Fruit fly (Drosophila melanogaster) whole organism, embryonic: Measurements from ENCODE around the gene Nin.

Experiments used
- Atf-2 ChIP-seq: fragments of 200-800 bp; sonication (Bioruptor generic); optimal IDR thresholded peaks from 2 replicates; lab custom pipeline; 2016; ENCODE audit warnings: missing biosample characterization, missing genetic modification characterization
- CG1024 ChIP-seq: fragments of 200-800 bp; sonication (Bioruptor generic); IDR thresholded peaks from 2 replicates; pipeline ENCODE4 v1.3.6; 2022; ENCODE audit warnings: missing biosample characterization, missing genetic modification characterization
- CG10959 ChIP-seq: fragments of 200-800 bp; sonication (Bioruptor generic); IDR thresholded peaks from 2 replicates; pipeline ENCODE4 v1.3.6; 2022; ENCODE audit warnings: missing biosample characterization, missing genetic modification characterization
- CG10979 ChIP-seq: fragments of 200-800 bp; sonication (Bioruptor generic); optimal IDR thresholded peaks from 2 replicates; lab custom pipeline; 2018; ENCODE audit warnings: missing biosample characterization, mild to moderate bottlenecking, missing genetic modification characterization, moderate library complexity
- CG11247 ChIP-seq: fragments of 200-800 bp; sonication (Bioruptor generic); IDR thresholded peaks from 2 replicates; pipeline ENCODE4 v1.3.6; 2022; ENCODE audit warnings: missing biosample characterization, missing genetic modification characterization
- CG12104 ChIP-seq: fragments of 200-800 bp; sonication (Bioruptor generic); optimal IDR thresholded peaks from 3 replicates; lab custom pipeline; 2016; ENCODE audit warnings: missing biosample characterization, missing genetic modification characterization
- CG12391 ChIP-seq: fragments of 200-800 bp; sonication (Bioruptor generic); optimal IDR thresholded peaks from 3 replicates; lab custom pipeline; 2018; ENCODE audit warnings: missing biosample characterization, mild to moderate bottlenecking, missing genetic modification characterization, moderate library complexity
- CG15479 ChIP-seq: fragments of 200-800 bp; sonication (Bioruptor generic); optimal IDR thresholded peaks from 3 replicates; lab custom pipeline; 2019; ENCODE audit warnings: missing biosample characterization, mild to moderate bottlenecking, missing genetic modification characterization, moderate library complexity
- CG17361 ChIP-seq: fragments of 200-800 bp; sonication (Bioruptor generic); IDR thresholded peaks from 3 replicates; pipeline ENCODE4 v1.3.6; 2022; ENCODE audit warnings: missing biosample characterization, missing genetic modification characterization
- CG2889 ChIP-seq: fragments of 200-800 bp; sonication (Bioruptor generic); IDR thresholded peaks from 3 replicates; pipeline ENCODE4 v1.3.6; 2022; ENCODE audit warnings: missing biosample characterization, missing genetic modification characterization
- CG30020 ChIP-seq: fragments of 200-800 bp; optimal IDR thresholded peaks from 2 replicates; lab custom pipeline; 2019; ENCODE audit warnings: missing biosample characterization, mild to moderate bottlenecking, missing genetic modification characterization, moderate library complexity
- CG3281 ChIP-seq: fragments of 200-800 bp; sonication (Bioruptor generic); optimal IDR thresholded peaks from 3 replicates; lab custom pipeline; 2017; ENCODE audit warnings: missing biosample characterization, mild to moderate bottlenecking, missing genetic modification characterization
- CG7839 ChIP-seq: fragments of 200-800 bp; sonication (Bioruptor generic); optimal IDR thresholded peaks from 3 replicates; lab custom pipeline; 2018; ENCODE audit warnings: missing biosample characterization, mild to moderate bottlenecking, missing genetic modification characterization, moderate library complexity
- CG7963 ChIP-seq: fragments of 200-800 bp; sonication (Bioruptor generic); IDR thresholded peaks from 3 replicates; pipeline ENCODE4 v1.3.6; 2022; ENCODE audit warnings: missing biosample characterization, missing genetic modification characterization; ENCODE audit not compliant: partially characterized antibody
- CG8281 ChIP-seq: fragments of 200-800 bp; sonication (Bioruptor generic); optimal IDR thresholded peaks from 2 replicates; lab custom pipeline; 2018; ENCODE audit warnings: missing biosample characterization, mild to moderate bottlenecking, missing genetic modification characterization, moderate library complexity
- CG8765 ChIP-seq: fragments of 200-800 bp; sonication (Bioruptor generic); IDR thresholded peaks from 2 replicates; pipeline ENCODE4 v1.3.6; 2022; ENCODE audit warnings: missing biosample characterization, missing genetic modification characterization
- CG9932 ChIP-seq: fragments of 200-800 bp; sonication (Bioruptor generic); IDR thresholded peaks from 2 replicates; pipeline ENCODE4 v1.3.6; 2022; ENCODE audit warnings: missing biosample characterization, missing genetic modification characterization
- CTCF ChIP-seq: fragments of 200-800 bp; sonication (Bioruptor generic); optimal IDR thresholded peaks from 2 replicates; lab custom pipeline; 2017; ENCODE audit warnings: missing biosample characterization, mild to moderate bottlenecking, missing genetic modification characterization, moderate library complexity
- Dad ChIP-seq: fragments of 200-800 bp; sonication (Bioruptor generic); optimal IDR thresholded peaks from 3 replicates; lab custom pipeline; 2016; ENCODE audit warnings: missing biosample characterization, missing genetic modification characterization
- HHEX ChIP-seq: fragments of 200-800 bp; sonication (Bioruptor generic); optimal IDR thresholded peaks from 3 replicates; lab custom pipeline; 2017; ENCODE audit warnings: missing biosample characterization, mild to moderate bottlenecking, missing genetic modification characterization, missing genetic modification reagents
- Hey ChIP-seq: fragments of 200-800 bp; sonication (Bioruptor generic); optimal IDR thresholded peaks from 3 replicates; lab custom pipeline; 2018; ENCODE audit warnings: missing biosample characterization, mild to moderate bottlenecking, missing genetic modification characterization
- Hmx ChIP-seq: fragments of 200-800 bp; sonication (Bioruptor generic); optimal IDR thresholded peaks from 2 replicates; lab custom pipeline; 2016; ENCODE audit warnings: missing biosample characterization, missing genetic modification characterization
- Lpt ChIP-seq: fragments of >200 bp; optimal IDR thresholded peaks from 2 replicates; lab custom pipeline; 2018; ENCODE audit warnings: missing biosample characterization, missing genetic modification characterization
- NC2α ChIP-seq: fragments of 200-800 bp; sonication (Bioruptor generic); optimal IDR thresholded peaks from 2 replicates; lab custom pipeline; 2016; ENCODE audit warnings: missing biosample characterization, missing genetic modification characterization
- NfI ChIP-seq: fragments of 200-800 bp; sonication (Bioruptor generic); optimal IDR thresholded peaks from 3 replicates; lab custom pipeline; 2018; ENCODE audit warnings: missing biosample characterization, mild to moderate bottlenecking, missing genetic modification characterization, moderate library complexity
- Ptx1 ChIP-seq: fragments of 200-800 bp; sonication (Bioruptor generic); IDR thresholded peaks from 2 replicates; pipeline ENCODE4 v1.3.6; 2022; ENCODE audit warnings: missing biosample characterization, missing genetic modification characterization
- Scr ChIP-seq: fragments of 200-800 bp; sonication (Bioruptor generic); IDR thresholded peaks from 2 replicates; pipeline ENCODE4 v1.3.6; 2022; ENCODE audit warnings: missing biosample characterization, missing genetic modification characterization; ENCODE audit not compliant: partially characterized antibody
- Xrp1 ChIP-seq: fragments of 200-800 bp; sonication (Bioruptor generic); IDR thresholded peaks from 2 replicates; pipeline ENCODE4 v1.3.6; 2022; ENCODE audit warnings: missing biosample characterization, missing genetic modification characterization
- al ChIP-seq: fragments of 200-800 bp; sonication (Bioruptor generic); IDR thresholded peaks from 2 replicates; pipeline ENCODE4 v1.3.6; 2022; ENCODE audit warnings: missing biosample characterization, missing genetic modification characterization
- az2 ChIP-seq: fragments of 200-800 bp; sonication (Bioruptor generic); optimal IDR thresholded peaks from 3 replicates; lab custom pipeline; 2016; ENCODE audit warnings: missing biosample characterization, missing genetic modification characterization
- btn ChIP-seq: fragments of 200-800 bp; sonication (Bioruptor generic); optimal IDR thresholded peaks from 2 replicates; lab custom pipeline; 2016; ENCODE audit warnings: missing biosample characterization, missing genetic modification characterization
- cas ChIP-seq: fragments of 200-800 bp; sonication (Bioruptor generic); IDR thresholded peaks from 2 replicates; pipeline ENCODE4 v1.3.6; 2022; ENCODE audit warnings: missing biosample characterization, missing genetic modification characterization
- croc ChIP-seq: fragments of 200-800 bp; sonication (Bioruptor generic); conservative IDR thresholded peaks from 3 replicates; pipeline ENCODE4 v1.3.6; 2022; ENCODE audit warnings: missing biosample characterization, missing genetic modification characterization
- crp ChIP-seq, 2 experiments: fragments of 200-800 bp; sonication (Bioruptor generic); optimal IDR thresholded peaks; 2 replicates in 1 of 2; 3 replicates in 1 of 2; lab custom pipeline; 2017; ENCODE audit warnings: missing biosample characterization in 2 of 2, missing genetic modification characterization in 2 of 2, mild to moderate bottlenecking in 1 of 2, moderate library complexity in 1 of 2
- dmrt11E ChIP-seq: fragments of 200-800 bp; sonication (Bioruptor generic); optimal IDR thresholded peaks from 3 replicates; lab custom pipeline; 2018; ENCODE audit warnings: missing biosample characterization, mild to moderate bottlenecking, missing genetic modification characterization, moderate library complexity
- dmrt99B ChIP-seq: fragments of 200-800 bp; sonication (Bioruptor generic); optimal IDR thresholded peaks from 2 replicates; lab custom pipeline; 2018; ENCODE audit warnings: missing biosample characterization, mild to moderate bottlenecking, missing genetic modification characterization, moderate library complexity
- emc ChIP-seq: fragments of 200-800 bp; sonication (Bioruptor generic); optimal IDR thresholded peaks from 2 replicates; lab custom pipeline; 2016; ENCODE audit warnings: missing biosample characterization, missing genetic modification characterization
- eve ChIP-seq, 2 experiments: fragments of >200 bp; optimal IDR thresholded peaks; 2 replicates each; lab custom pipeline; 2017; ENCODE audit warnings: missing biosample characterization in 2 of 2, missing genetic modification characterization in 2 of 2
- eyg ChIP-seq: fragments of 200-800 bp; sonication (Bioruptor generic); optimal IDR thresholded peaks from 3 replicates; lab custom pipeline; 2016; ENCODE audit warnings: missing biosample characterization, missing genetic modification characterization
- kah ChIP-seq: fragments of 200-800 bp; sonication (Bioruptor generic); optimal IDR thresholded peaks from 2 replicates; lab custom pipeline; 2018; ENCODE audit warnings: missing biosample characterization, mild to moderate bottlenecking, missing genetic modification characterization
- kni ChIP-seq: fragments of 200-800 bp; sonication (Bioruptor generic); optimal IDR thresholded peaks from 3 replicates; lab custom pipeline; 2017; ENCODE audit warnings: mild to moderate bottlenecking, missing biosample characterization, missing genetic modification reagents, missing genetic modification characterization
- lov ChIP-seq, 2 experiments: fragments of 200-800 bp in 1 of 2; fragments of >200 bp in 1 of 2; sonication (Bioruptor generic) in 1 of 2; IDR thresholded peaks in 1 of 2; optimal IDR thresholded peaks in 1 of 2; 2 replicates in 1 of 2; 3 replicates in 1 of 2; pipeline versions ENCODE4 v1.3.6 to Lab custom; 2017 to 2022; ENCODE audit warnings: missing biosample characterization in 1 of 2, missing genetic modification characterization in 1 of 2
- pzg ChIP-seq: fragments of 200-800 bp; sonication (Bioruptor generic); optimal IDR thresholded peaks from 3 replicates; lab custom pipeline; 2018; ENCODE audit warnings: missing biosample characterization, mild to moderate bottlenecking, missing genetic modification characterization, moderate library complexity
- repo ChIP-seq: fragments of 200-800 bp; sonication (Bioruptor generic); optimal IDR thresholded peaks from 2 replicates; lab custom pipeline; 2016; ENCODE audit warnings: missing biosample characterization, missing genetic modification characterization
- ro ChIP-seq: fragments of 200-800 bp; sonication (Bioruptor generic); IDR thresholded peaks from 2 replicates; pipeline ENCODE4 v1.3.6; 2022; ENCODE audit warnings: missing biosample characterization, missing genetic modification characterization
- salm ChIP-seq: fragments of 200-800 bp; sonication (Bioruptor generic); optimal IDR thresholded peaks from 2 replicates; lab custom pipeline; 2018; ENCODE audit warnings: missing biosample characterization, mild to moderate bottlenecking, missing genetic modification characterization
- seq ChIP-seq: fragments of 200-800 bp; sonication (Bioruptor generic); IDR thresholded peaks from 2 replicates; pipeline ENCODE4 v1.3.6; 2022; ENCODE audit warnings: missing biosample characterization, missing genetic modification characterization
- shn ChIP-seq: fragments of 200-800 bp; sonication (Bioruptor generic); optimal IDR thresholded peaks from 3 replicates; lab custom pipeline; 2016; ENCODE audit warnings: missing biosample characterization, missing genetic modification characterization
- sim ChIP-seq: fragments of 200-800 bp; sonication (Bioruptor generic); IDR thresholded peaks from 2 replicates; pipeline ENCODE4 v1.3.6; 2022; ENCODE audit warnings: missing biosample characterization, missing genetic modification characterization
- so ChIP-seq: fragments of 200-800 bp; sonication (Bioruptor generic); IDR thresholded peaks from 3 replicates; pipeline ENCODE4 v1.3.6; 2022; ENCODE audit warnings: missing biosample characterization, missing genetic modification characterization

The Nin gene

DNA sequence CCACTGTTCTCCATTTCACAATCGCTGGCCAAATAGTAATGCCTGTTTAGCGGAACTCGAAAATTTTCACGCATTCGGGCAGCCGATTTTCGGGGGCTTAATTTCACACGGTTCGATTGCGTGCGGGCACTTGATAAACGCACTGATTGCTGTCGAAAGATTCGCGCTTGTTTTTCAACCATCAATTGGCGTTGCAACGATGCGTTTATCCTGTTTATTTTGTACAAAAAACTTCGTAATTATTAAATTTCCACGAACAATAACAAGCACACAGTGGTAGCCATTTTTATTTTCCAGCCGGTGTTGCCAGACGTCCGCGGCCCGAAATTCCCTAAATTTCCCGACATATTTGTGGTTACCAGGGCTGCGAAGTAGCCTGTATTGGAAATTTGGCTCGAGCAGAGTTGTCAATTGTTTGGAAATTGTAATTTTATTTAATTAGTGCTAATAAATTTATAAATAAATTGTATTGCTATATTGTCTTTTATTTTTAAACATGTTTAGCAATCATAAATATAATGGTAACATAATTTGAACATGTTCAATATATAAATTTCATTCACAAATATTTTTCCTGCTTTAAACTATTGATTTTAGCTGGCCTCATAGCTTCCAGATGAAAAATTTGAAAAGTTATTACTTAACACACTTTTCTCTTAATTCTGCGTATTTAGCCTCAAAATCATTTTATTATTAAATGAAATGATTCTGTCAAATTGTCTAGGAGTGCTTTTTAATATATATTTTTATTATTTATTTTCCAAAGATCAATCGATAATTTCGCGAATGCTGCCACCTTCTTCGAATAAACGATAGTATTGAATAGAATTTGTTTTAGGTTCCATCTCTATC lies 48.3 kb upstream of the Nin start, which contains the start of the genes Ncoa6 and cype (continued):
- no peak for TF ChIP-seq salm (tag; lab: Kevin White, UChicago)
- peak; percentile 57 for TF ChIP-seq CG30020 (tag; lab: Kevin White, UChicago)
- TF ChIP-seq seq (GFP tag; lab: Robert Waterston, UW): no peak; the same call in 1 of the 2 replicates
- TF ChIP-seq CG3281 (GFP tag; lab: Kevin White, UChicago): no peak
- no peak for TF ChIP-seq btn (GFP tag; lab: Kevin White, UChicago)
- peak; percentile 43; the same call in 1 of the 2 replicates for TF ChIP-seq al (GFP tag; lab: Robert Waterston, UW)
- peak; percentile 79 for TF ChIP-seq CG17361 (GFP tag; lab: Robert Waterston, UW)
- TF ChIP-seq az2 (GFP tag; lab: Kevin White, UChicago): peak; percentile 30
- TF ChIP-seq Scr (GFP tag; lab: Robert Waterston, UW): peak; percentile 85
- peak; percentile 60 for TF ChIP-seq CG12104
- no peak for TF ChIP-seq repo
- TF ChIP-seq ro (GFP tag; lab: Robert Waterston, UW): no peak
- TF ChIP-seq CG10979: no peak
- TF ChIP-seq eve (GFP tag; optimal IDR thresholded peaks at IDR 0.05; lab: Kevin White, UChicago): no peak
- no peak for TF ChIP-seq croc (GFP tag; lab: Robert Waterston, UW)
- no peak for TF ChIP-seq so (GFP tag; lab: Robert Waterston, UW)
- peak; percentile 22; the same call in 1 of the 2 replicates for TF ChIP-seq CG11247 (GFP tag; lab: Robert Waterston, UW)
- peak; percentile 47 for TF ChIP-seq dmrt99B
- TF ChIP-seq Hey (tag; lab: Kevin White, UChicago): no peak
- no peak for TF ChIP-seq shn (GFP tag; lab: Kevin White, UChicago)
- no peak for TF ChIP-seq eyg (GFP tag; lab: Kevin White, UChicago)
- 0 out of 3 replicates have a peak, but pooled peaks have one; percentile 36 for TF ChIP-seq CG7963 (GFP tag; lab: Robert Waterston, UW)
- no peak for TF ChIP-seq CG1024
- TF ChIP-seq NfI (GFP tag; lab: Kevin White, UChicago): peak; percentile 37
- peak; percentile 64 for TF ChIP-seq CG7839 (tag; lab: Kevin White, UChicago)
- TF ChIP-seq Ptx1: peak; percentile 58
- TF ChIP-seq Atf-2 (GFP tag; lab: Kevin White, UChicago): no peak
- TF ChIP-seq HHEX (GFP tag; lab: Kevin White, UChicago): no peak
- TF ChIP-seq CG15479 (GFP tag; lab: Kevin White, UChicago): no peak
- TF ChIP-seq cas (GFP tag; lab: Robert Waterston, UW): no peak
- TF ChIP-seq CG2889: no peak
- no peak for TF ChIP-seq Dad (GFP tag; lab: Kevin White, UChicago)
- no peak for TF ChIP-seq sim (GFP tag; lab: Robert Waterston, UW)
- TF ChIP-seq CG8765 (GFP tag; lab: Robert Waterston, UW): peak; percentile 92
- TF ChIP-seq CG10959 (GFP tag; lab: Robert Waterston, UW): no peak
- TF ChIP-seq pzg: peak; percentile 73
- TF ChIP-seq CTCF: no peak
- no peak for TF ChIP-seq Hmx (GFP tag; lab: Kevin White, UChicago)
- no peak for TF ChIP-seq kah (GFP tag; lab: Kevin White, UChicago)
- no peak for TF ChIP-seq Lpt (GFP tag; lab: Kevin White, UChicago)
- peak; percentile 50; the same call in 1 of the 2 replicates for TF ChIP-seq Xrp1
- peak; percentile 52 for TF ChIP-seq dmrt11E
- TF ChIP-seq emc: no peak
- TF ChIP-seq CG12391 (tag; lab: Kevin White, UChicago): peak; percentile 73
- TF ChIP-seq CG8281 (tag; lab: Kevin White, UChicago): peak; percentile 2
- TF ChIP-seq CG9932: peak; percentile 55
- TF ChIP-seq NC2α: no peak
- no peak for TF ChIP-seq kni
- TF ChIP-seq lov (optimal IDR thresholded peaks at IDR 0.05; lab: Kevin White, UChicago): no peak
- TF ChIP-seq lov (GFP tag; IDR thresholded peaks at IDR 0.05; lab: Robert Waterston, UW): no peak
- TF ChIP-seq crp (GFP tag; optimal IDR thresholded peaks at IDR 0.05; lab: Kevin White, UChicago): no peak
